Fruit fly (Drosophila melanogaster) whole organism, embryonic: Measurements from ENCODE around the gene CG42789.

ENCODE experiments used
- Adf1 ChIP-seq: fragments of 200-800 bp; sonication (Bioruptor generic); IDR thresholded peaks from 2 replicates; pipeline ENCODE4 v1.3.6; 2022; ENCODE audit warnings: missing biosample characterization, missing genetic modification characterization
- Aef1 ChIP-seq: fragments of 200-800 bp; sonication (Bioruptor generic); IDR thresholded peaks from 3 replicates; pipeline ENCODE4 v1.3.6; 2022; ENCODE audit warnings: missing biosample characterization, missing genetic modification characterization
- BEAF-32 ChIP-seq: fragments of 200-800 bp; sonication (Bioruptor generic); optimal IDR thresholded peaks from 3 replicates; lab custom pipeline; 2017; ENCODE audit warnings: missing biosample characterization, missing genetic modification characterization, mild to moderate bottlenecking, moderate library complexity, missing genetic modification reagents
- CG10654 ChIP-seq: fragments of 200-800 bp; sonication (Bioruptor generic); optimal IDR thresholded peaks from 2 replicates; lab custom pipeline; 2016; ENCODE audit warnings: missing biosample characterization, missing genetic modification characterization
- CG11085 ChIP-seq: fragments of 200-800 bp; sonication (Bioruptor generic); IDR thresholded peaks from 2 replicates; pipeline ENCODE4 v1.3.6; 2022; ENCODE audit warnings: missing biosample characterization, missing genetic modification characterization
- CG11247 ChIP-seq: fragments of 200-800 bp; sonication (Bioruptor generic); IDR thresholded peaks from 2 replicates; pipeline ENCODE4 v1.3.6; 2022; ENCODE audit warnings: missing biosample characterization, missing genetic modification characterization
- CG11696 ChIP-seq: fragments of 200-800 bp; sonication (Bioruptor generic); IDR thresholded peaks from 2 replicates; pipeline ENCODE4 v1.3.6; 2022; ENCODE audit warnings: missing biosample characterization, missing genetic modification characterization
- CG11723 ChIP-seq: fragments of 200-800 bp; sonication (Bioruptor generic); optimal IDR thresholded peaks from 2 replicates; lab custom pipeline; 2017; ENCODE audit warnings: missing biosample characterization, mild to moderate bottlenecking, missing genetic modification characterization
- CG12071 ChIP-seq: fragments of 200-800 bp; sonication (Bioruptor generic); optimal IDR thresholded peaks from 3 replicates; lab custom pipeline; 2018; ENCODE audit warnings: missing biosample characterization, mild to moderate bottlenecking, missing genetic modification characterization
- CG12391 ChIP-seq: fragments of 200-800 bp; sonication (Bioruptor generic); optimal IDR thresholded peaks from 3 replicates; lab custom pipeline; 2018; ENCODE audit warnings: missing biosample characterization, mild to moderate bottlenecking, missing genetic modification characterization, moderate library complexity
- CG13287 ChIP-seq: fragments of 200-800 bp; sonication (Bioruptor generic); IDR thresholded peaks from 2 replicates; pipeline ENCODE4 v1.3.6; 2022; ENCODE audit warnings: missing biosample characterization, missing genetic modification characterization; ENCODE audit not compliant: partially characterized antibody
- CG15011 ChIP-seq: fragments of 200-800 bp; sonication (Bioruptor generic); optimal IDR thresholded peaks from 3 replicates; lab custom pipeline; 2018; ENCODE audit warnings: missing biosample characterization, mild to moderate bottlenecking, missing genetic modification characterization
- CG1529 ChIP-seq: fragments of 200-800 bp; sonication (Bioruptor generic); optimal IDR thresholded peaks from 3 replicates; lab custom pipeline; 2018; ENCODE audit warnings: missing biosample characterization, missing genetic modification characterization
- CG15514 ChIP-seq: fragments of 200-800 bp; sonication (Bioruptor generic); optimal IDR thresholded peaks from 3 replicates; lab custom pipeline; 2017; ENCODE audit warnings: missing biosample characterization, missing genetic modification characterization, mild to moderate bottlenecking, moderate library complexity, missing genetic modification reagents
- CG1603 ChIP-seq: fragments of 200-800 bp; sonication (Bioruptor generic); optimal IDR thresholded peaks from 2 replicates; lab custom pipeline; 2019; ENCODE audit warnings: missing biosample characterization, mild to moderate bottlenecking, missing genetic modification characterization, moderate library complexity
- CG2875 ChIP-seq: fragments of 200-800 bp; sonication (Bioruptor generic); optimal IDR thresholded peaks from 2 replicates; lab custom pipeline; 2017; ENCODE audit warnings: missing biosample characterization, mild to moderate bottlenecking, missing genetic modification characterization, missing genetic modification reagents
- CG33213 ChIP-seq: fragments of 200-800 bp; sonication (Bioruptor generic); optimal IDR thresholded peaks from 3 replicates; lab custom pipeline; 2016; ENCODE audit warnings: missing biosample characterization, missing genetic modification characterization
- CG42726 ChIP-seq: fragments of 200-800 bp; sonication (Bioruptor generic); IDR thresholded peaks from 2 replicates; pipeline ENCODE4 v1.3.6; 2022; ENCODE audit warnings: missing biosample characterization, missing genetic modification characterization; ENCODE audit not compliant: partially characterized antibody
- CG6254 ChIP-seq: fragments of 200-800 bp; sonication (Bioruptor generic); optimal IDR thresholded peaks from 3 replicates; lab custom pipeline; 2017; ENCODE audit warnings: mild to moderate bottlenecking, missing biosample characterization, missing genetic modification reagents, missing genetic modification characterization
- CG6654 ChIP-seq: fragments of 200-800 bp; sonication (Bioruptor generic); optimal IDR thresholded peaks from 2 replicates; lab custom pipeline; 2017; ENCODE audit warnings: missing biosample characterization, mild to moderate bottlenecking, missing genetic modification characterization
- CG6689 ChIP-seq: fragments of 200-800 bp; sonication (Bioruptor generic); IDR thresholded peaks from 2 replicates; pipeline ENCODE4 v1.3.6; 2022; ENCODE audit warnings: missing biosample characterization, missing genetic modification characterization
- CG7357 ChIP-seq: fragments of 200-800 bp; sonication (Bioruptor generic); IDR thresholded peaks from 3 replicates; pipeline ENCODE4 v1.3.6; 2022; ENCODE audit warnings: missing biosample characterization, missing genetic modification characterization
- CG8388 ChIP-seq: fragments of 200-800 bp; sonication (Bioruptor generic); optimal IDR thresholded peaks from 2 replicates; lab custom pipeline; 2019; ENCODE audit warnings: missing biosample characterization, mild to moderate bottlenecking, missing genetic modification characterization, moderate library complexity
- CG9797 ChIP-seq: fragments of 200-800 bp; sonication (Bioruptor generic); optimal IDR thresholded peaks from 3 replicates; lab custom pipeline; 2018; ENCODE audit warnings: missing biosample characterization, mild to moderate bottlenecking, missing genetic modification characterization
- Doc2 ChIP-seq: fragments of 200-800 bp; sonication (Bioruptor generic); IDR thresholded peaks from 2 replicates; pipeline ENCODE4 v1.3.6; 2022; ENCODE audit warnings: missing biosample characterization, missing genetic modification characterization
- Hey ChIP-seq: fragments of 200-800 bp; sonication (Bioruptor generic); optimal IDR thresholded peaks from 3 replicates; lab custom pipeline; 2018; ENCODE audit warnings: missing biosample characterization, mild to moderate bottlenecking, missing genetic modification characterization
- Hmx ChIP-seq: fragments of 200-800 bp; sonication (Bioruptor generic); optimal IDR thresholded peaks from 2 replicates; lab custom pipeline; 2016; ENCODE audit warnings: missing biosample characterization, missing genetic modification characterization
- Kr ChIP-seq: fragments of 200-800 bp; sonication (Bioruptor generic); optimal IDR thresholded peaks from 2 replicates; lab custom pipeline; 2017; ENCODE audit warnings: missing biosample characterization, mild to moderate bottlenecking, missing genetic modification characterization
- MESR4 ChIP-seq: fragments of 200-800 bp; sonication (Bioruptor generic); optimal IDR thresholded peaks from 2 replicates; lab custom pipeline; 2018; ENCODE audit warnings: missing biosample characterization, mild to moderate bottlenecking, missing genetic modification characterization, moderate library complexity
- NC2α ChIP-seq: fragments of 200-800 bp; sonication (Bioruptor generic); optimal IDR thresholded peaks from 2 replicates; lab custom pipeline; 2016; ENCODE audit warnings: missing biosample characterization, missing genetic modification characterization
- Rfx ChIP-seq: fragments of 200-800 bp; sonication (Bioruptor generic); IDR thresholded peaks from 2 replicates; pipeline ENCODE4 v1.3.6; 2022; ENCODE audit warnings: missing biosample characterization, missing genetic modification characterization
- Taf1 ChIP-seq: fragments of 200-800 bp; sonication (Bioruptor generic); IDR thresholded peaks from 2 replicates; pipeline ENCODE4 v1.3.6; 2022; ENCODE audit warnings: missing biosample characterization, missing genetic modification characterization
- ato ChIP-seq: fragments of 200-800 bp; sonication (Bioruptor generic); IDR thresholded peaks from 2 replicates; pipeline ENCODE4 v1.3.6; 2022; ENCODE audit warnings: missing biosample characterization, missing genetic modification characterization; ENCODE audit not compliant: partially characterized antibody
- az2 ChIP-seq: fragments of 200-800 bp; sonication (Bioruptor generic); optimal IDR thresholded peaks from 3 replicates; lab custom pipeline; 2016; ENCODE audit warnings: missing biosample characterization, missing genetic modification characterization
- chm ChIP-seq: fragments of 200-800 bp; sonication (Bioruptor generic); IDR thresholded peaks from 2 replicates; pipeline ENCODE4 v1.3.6; 2022; ENCODE audit warnings: missing biosample characterization, missing genetic modification characterization
- da ChIP-seq: fragments of 200-800 bp; sonication (Bioruptor generic); optimal IDR thresholded peaks from 2 replicates; lab custom pipeline; 2016; ENCODE audit warnings: missing biosample characterization, missing genetic modification characterization
- dm ChIP-seq: fragments of 200-800 bp; sonication (Bioruptor generic); optimal IDR thresholded peaks from 3 replicates; lab custom pipeline; 2016; ENCODE audit warnings: missing biosample characterization, missing genetic modification characterization
- dmrt11E ChIP-seq: fragments of 200-800 bp; sonication (Bioruptor generic); optimal IDR thresholded peaks from 3 replicates; lab custom pipeline; 2018; ENCODE audit warnings: missing biosample characterization, mild to moderate bottlenecking, missing genetic modification characterization, moderate library complexity
- fru ChIP-seq: fragments of >200 bp; optimal IDR thresholded peaks from 2 replicates; lab custom pipeline; 2017
- ham ChIP-seq: fragments of 200-800 bp; sonication (Bioruptor generic); IDR thresholded peaks from 2 replicates; pipeline ENCODE4 v1.3.6; 2022; ENCODE audit warnings: missing biosample characterization, missing genetic modification characterization
- hbn ChIP-seq: fragments of 200-800 bp; sonication (Bioruptor generic); IDR thresholded peaks from 2 replicates; pipeline ENCODE4 v1.3.6; 2022; ENCODE audit warnings: missing biosample characterization, missing genetic modification characterization; ENCODE audit not compliant: partially characterized antibody
- lov ChIP-seq, 2 experiments: fragments of 200-800 bp in 1 of 2; fragments of >200 bp in 1 of 2; sonication (Bioruptor generic) in 1 of 2; IDR thresholded peaks in 1 of 2; optimal IDR thresholded peaks in 1 of 2; 2 replicates in 1 of 2; 3 replicates in 1 of 2; pipeline versions ENCODE4 v1.3.6 to Lab custom; 2017 to 2022; ENCODE audit warnings: missing biosample characterization in 1 of 2, missing genetic modification characterization in 1 of 2
- mam ChIP-seq: fragments of 200-800 bp; sonication (Bioruptor generic); optimal IDR thresholded peaks from 3 replicates; lab custom pipeline; 2016; ENCODE audit warnings: missing biosample characterization, missing genetic modification characterization
- p53 ChIP-seq: fragments of 200-800 bp; sonication (Bioruptor generic); optimal IDR thresholded peaks from 2 replicates; lab custom pipeline; 2016; ENCODE audit warnings: missing biosample characterization, missing genetic modification characterization
- so ChIP-seq: fragments of 200-800 bp; sonication (Bioruptor generic); IDR thresholded peaks from 3 replicates; pipeline ENCODE4 v1.3.6; 2022; ENCODE audit warnings: missing biosample characterization, missing genetic modification characterization
- sob ChIP-seq: fragments of 200-800 bp; sonication (Bioruptor generic); IDR thresholded peaks from 2 replicates; pipeline ENCODE4 v1.3.6; 2022; ENCODE audit warnings: missing biosample characterization, missing genetic modification characterization
- stwl ChIP-seq: fragments of 200-800 bp; sonication (Bioruptor generic); optimal IDR thresholded peaks from 3 replicates; lab custom pipeline; 2018; ENCODE audit warnings: missing biosample characterization, mild to moderate bottlenecking, missing genetic modification characterization, moderate library complexity
- tap ChIP-seq: fragments of 200-800 bp; optimal IDR thresholded peaks from 3 replicates; lab custom pipeline; 2019; ENCODE audit warnings: missing biosample characterization, mild to moderate bottlenecking, missing genetic modification characterization, moderate library complexity
- vnd ChIP-seq: fragments of 200-800 bp; sonication (Bioruptor generic); IDR thresholded peaks from 3 replicates; pipeline ENCODE4 v1.3.6; 2022; ENCODE audit warnings: missing biosample characterization, missing genetic modification characterization; ENCODE audit not compliant: partially characterized antibody
- wdn ChIP-seq: fragments of 200-800 bp; sonication (Bioruptor generic); IDR thresholded peaks from 2 replicates; pipeline ENCODE4 v1.3.6; 2022; ENCODE audit warnings: missing biosample characterization, missing genetic modification characterization

CG42789 gene

DNA sequence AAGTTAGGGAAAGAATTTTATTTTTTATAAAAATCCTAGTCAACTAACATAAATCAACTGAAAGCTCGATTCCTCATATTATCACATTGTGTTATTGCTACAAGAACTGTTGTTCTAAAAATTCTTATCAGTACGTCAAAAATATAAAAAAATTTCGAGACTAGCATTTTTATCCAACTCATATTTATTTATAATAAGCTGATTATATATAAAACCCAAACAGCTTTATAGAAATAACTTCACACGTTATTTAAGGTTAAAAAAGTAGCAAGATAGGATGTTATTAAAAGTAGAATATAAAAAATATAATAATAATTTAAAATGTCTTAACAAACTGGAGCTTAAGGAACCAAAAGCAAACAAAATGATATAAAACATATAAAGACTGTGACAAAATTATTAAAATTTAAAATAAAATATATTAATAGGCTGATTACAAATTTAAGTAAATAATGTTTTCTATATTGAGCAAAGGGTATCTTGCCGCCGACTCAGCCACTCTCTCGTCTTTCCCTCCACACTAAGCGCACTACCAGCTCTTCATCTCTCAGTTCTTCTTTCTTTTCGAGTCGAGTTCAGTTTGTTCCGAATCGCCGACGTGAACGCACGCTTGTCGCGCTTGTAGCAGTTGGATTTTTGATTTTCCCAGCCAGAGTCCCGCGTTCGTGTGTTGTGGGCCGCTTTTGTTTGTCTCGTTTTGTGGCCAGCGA lies 14.6 kb upstream of the CG42789 start, which contains the start of gene Tl (continued):
- no peak for TF ChIP-seq da (GFP tag; lab: Kevin White, UChicago)
- TF ChIP-seq CG10654 = no peak
- 0 out of 2 replicates have a peak, but pooled peaks have one; percentile 29 for TF ChIP-seq CG11247 (GFP tag; lab: Robert Waterston, UW)
- TF ChIP-seq BEAF-32 (GFP tag; lab: Kevin White, UChicago) = no peak
- TF ChIP-seq Doc2 (GFP tag; lab: Robert Waterston, UW) = no peak
- no peak for TF ChIP-seq Aef1 (GFP tag; lab: Robert Waterston, UW)
- TF ChIP-seq hbn (GFP tag; lab: Robert Waterston, UW) = no peak
- TF ChIP-seq lov (optimal IDR thresholded peaks at IDR 0.05; lab: Kevin White, UChicago) = no peak
- TF ChIP-seq lov (GFP tag; IDR thresholded peaks at IDR 0.05; lab: Robert Waterston, UW) = 0 out of 3 replicates have a peak, but pooled peaks have one; percentile 50
- TF ChIP-seq CG1603 (tag; lab: Kevin White, UChicago) = peak; percentile 14
- TF ChIP-seq chm (GFP tag; lab: Robert Waterston, UW) = peak; percentile 86
- no peak for TF ChIP-seq stwl
- no peak for TF ChIP-seq MESR4 (GFP tag; lab: Kevin White, UChicago)
- no peak for TF ChIP-seq CG11723
- TF ChIP-seq NC2α (GFP tag; lab: Kevin White, UChicago) = no peak
- TF ChIP-seq CG15011 (GFP tag; lab: Kevin White, UChicago) = no peak
- TF ChIP-seq CG33213 (GFP tag; lab: Kevin White, UChicago) = no peak
- no peak for TF ChIP-seq p53
- TF ChIP-seq Adf1 (GFP tag; lab: Robert Waterston, UW) = no peak
- no peak for TF ChIP-seq dmrt11E (tag; lab: Kevin White, UChicago)
- TF ChIP-seq CG11085 = no peak
- TF ChIP-seq Taf1 (GFP tag; lab: Robert Waterston, UW) = no peak
- TF ChIP-seq CG13287 (GFP tag; lab: Robert Waterston, UW) = peak; percentile 30; the same call in 1 of the 2 replicates
- no peak for TF ChIP-seq CG11696 (GFP tag; lab: Robert Waterston, UW)
- TF ChIP-seq CG2875 (GFP tag; lab: Kevin White, UChicago) = no peak
- peak; percentile 37 for TF ChIP-seq Rfx (GFP tag; lab: Robert Waterston, UW)
- TF ChIP-seq CG15514 (GFP tag; lab: Kevin White, UChicago) = peak; percentile 16
- no peak for TF ChIP-seq CG1529 (GFP tag; lab: Kevin White, UChicago)
- TF ChIP-seq CG6654 = no peak
- no peak for TF ChIP-seq CG6689 (GFP tag; lab: Robert Waterston, UW)
- no peak for TF ChIP-seq tap (tag; lab: Kevin White, UChicago)
- TF ChIP-seq dm (GFP tag; lab: Kevin White, UChicago) = no peak
- TF ChIP-seq CG12391 (tag; lab: Kevin White, UChicago) = no peak
- TF ChIP-seq CG42726 (GFP tag; lab: Robert Waterston, UW) = peak; percentile 76
- TF ChIP-seq CG12071 (GFP tag; lab: Kevin White, UChicago) = no peak
- 0 out of 2 replicates have a peak, but pooled peaks have one; percentile 30 for TF ChIP-seq sob (GFP tag; lab: Robert Waterston, UW)
- TF ChIP-seq az2 (GFP tag; lab: Kevin White, UChicago) = no peak
- no peak for TF ChIP-seq vnd (GFP tag; lab: Robert Waterston, UW)
- peak; percentile 47; the same call in 1 of the 2 replicates for TF ChIP-seq ato
- no peak for TF ChIP-seq CG9797 (GFP tag; lab: Kevin White, UChicago)
- TF ChIP-seq Hmx (GFP tag; lab: Kevin White, UChicago) = no peak
- no peak for TF ChIP-seq CG6254 (GFP tag; lab: Kevin White, UChicago)
- TF ChIP-seq fru (lab: Kevin White, UChicago) = no peak
- TF ChIP-seq CG8388 (GFP tag; lab: Kevin White, UChicago) = no peak
- no peak for TF ChIP-seq Kr (GFP tag; lab: Kevin White, UChicago)
- TF ChIP-seq ham (GFP tag; lab: Robert Waterston, UW) = no peak
- TF ChIP-seq CG7357 (GFP tag; lab: Robert Waterston, UW) = no peak
- TF ChIP-seq mam (GFP tag; lab: Kevin White, UChicago) = peak; percentile 6
- TF ChIP-seq so (GFP tag; lab: Robert Waterston, UW) = no peak
- no peak for TF ChIP-seq Hey
- TF ChIP-seq wdn (GFP tag; lab: Robert Waterston, UW) = no peak
